Fruit fly (Drosophila melanogaster): Measurements from ENCODE around the gene CG11052.
A peak's percentile ranks its signal among the peaks of the same experiment; 100 is the strongest.

CG11052 gene

dm6 chr3R:8029496-8030013, 20.5 kb upstream of the CG11052 start, which contains the start of gene ImpE3 (continued):
- TF ChIP-seq achi (GFP tag; optimal IDR thresholded peaks at IDR 0.05) (peak; percentile 53), CG3032 (tag; optimal IDR thresholded peaks at IDR 0.05) (peak; percentile 26), Ets96B (tag; optimal IDR thresholded peaks at IDR 0.05) (peak; percentile 13), acj6 (GFP tag; optimal IDR thresholded peaks at IDR 0.05) (peak; percentile 53), fkh (GFP tag; optimal IDR thresholded peaks at IDR 0.05) (no peak), CG10669 (GFP tag; optimal IDR thresholded peaks at IDR 0.05) (peak; percentile 39), svp (GFP tag) (peak; percentile 92), CG31627 (GFP tag; optimal IDR thresholded peaks at IDR 0.05) (peak; percentile 60), vri (GFP tag; optimal IDR thresholded peaks at IDR 0.05) (peak; percentile 80), topi (GFP tag; optimal IDR thresholded peaks at IDR 0.05) (peak; percentile 79), spab (GFP tag; optimal IDR thresholded peaks at IDR 0.05) (no peak), Ets21C (GFP tag; optimal IDR thresholded peaks at IDR 0.05) (peak; percentile 44), Gug (GFP tag; IDR thresholded peaks at IDR 0.05) (no peak), CG32006 (GFP tag; optimal IDR thresholded peaks at IDR 0.05) (peak; percentile 70), Sox102F (GFP tag; optimal IDR thresholded peaks at IDR 0.05) (peak; percentile 83), CG6163 (GFP tag; IDR thresholded peaks at IDR 0.05) (0 out of 3 replicates have a peak, but pooled peaks have one; percentile 9), CG7368 (GFP tag; optimal IDR thresholded peaks at IDR 0.05) (peak; percentile 23), CG11902 (GFP tag; optimal IDR thresholded peaks at IDR 0.05) (no peak), Lpt (GFP tag; optimal IDR thresholded peaks at IDR 0.05) (no peak), CG6276 (GFP tag; optimal IDR thresholded peaks at IDR 0.05) (peak; percentile 55), fd85E (GFP tag; optimal IDR thresholded peaks at IDR 0.05) (peak; percentile 27), CG8119 (GFP tag; IDR thresholded peaks at IDR 0.05) (peak; percentile 41; the same call in 2 of the 3 replicates), CG11762 (GFP tag; optimal IDR thresholded peaks at IDR 0.05; ENCODE audit: insufficient read depth) (peak; percentile 33), Eip78C (GFP tag) (peak; percentile 87), Eip75B (GFP tag; optimal IDR thresholded peaks at IDR 0.05) (peak; percentile 50), Met (GFP tag; optimal IDR thresholded peaks at IDR 0.05) (peak; percentile 82), esn (GFP tag; optimal IDR thresholded peaks at IDR 0.05) (peak; percentile 84), CG8632 (GFP tag; optimal IDR thresholded peaks at IDR 0.05) (peak; percentile 68), dac (GFP tag; optimal IDR thresholded peaks at IDR 0.05) (no peak), lz (GFP tag; optimal IDR thresholded peaks at IDR 0.05) (peak; percentile 81), Hr38 (GFP tag; optimal IDR thresholded peaks at IDR 0.05) (no peak), Hr4 (GFP tag; optimal IDR thresholded peaks at IDR 0.05) (peak; percentile 50), CG10631 (GFP tag; optimal IDR thresholded peaks at IDR 0.05) (peak; percentile 23), net (GFP tag; optimal IDR thresholded peaks at IDR 0.05) (peak; percentile 30), CG1621 (tag; optimal IDR thresholded peaks at IDR 0.05) (no peak), CG11294 (GFP tag; IDR thresholded peaks at IDR 0.05) (no peak), Blimp-1 (GFP tag; optimal IDR thresholded peaks at IDR 0.05) (no peak)

- peak; percentile 93 for TF ChIP-seq CG8119 (GFP tag; IDR thresholded peaks at IDR 0.05)
- TF ChIP-seq Smox (GFP tag; optimal IDR thresholded peaks at IDR 0.05): no peak
- peak; percentile 83 for TF ChIP-seq Ets96B (tag; optimal IDR thresholded peaks at IDR 0.05)
- peak; percentile 85 for TF ChIP-seq acj6 (GFP tag; optimal IDR thresholded peaks at IDR 0.05)
- TF ChIP-seq Sox15 (GFP tag; optimal IDR thresholded peaks at IDR 0.05): peak; percentile 78
- TF ChIP-seq Hr4 (GFP tag; optimal IDR thresholded peaks at IDR 0.05): peak; percentile 84
- TF ChIP-seq Hr39 (GFP tag; optimal IDR thresholded peaks at IDR 0.05): peak; percentile 63
- peak; percentile 89 for TF ChIP-seq OdsH (GFP tag; optimal IDR thresholded peaks at IDR 0.05)
- peak; percentile 74 for TF ChIP-seq Lpt (GFP tag; optimal IDR thresholded peaks at IDR 0.05)
- peak; percentile 87 for TF ChIP-seq CG6792 (GFP tag; optimal IDR thresholded peaks at IDR 0.05)
- TF ChIP-seq fkh (GFP tag; optimal IDR thresholded peaks at IDR 0.05): no peak
- TF ChIP-seq eg (GFP tag; IDR thresholded peaks at IDR 0.05): peak; percentile 53; the same call in 2 of the 3 replicates
- peak; percentile 42 for TF ChIP-seq Eip93F (GFP tag; optimal IDR thresholded peaks at IDR 0.05)
- peak; percentile 42 for TF ChIP-seq CG11762 (GFP tag; optimal IDR thresholded peaks at IDR 0.05; ENCODE audit: insufficient read depth)
- TF ChIP-seq CG10631 (GFP tag; optimal IDR thresholded peaks at IDR 0.05): peak; percentile 92
- TF ChIP-seq CG6163 (GFP tag; IDR thresholded peaks at IDR 0.05): peak; percentile 75
- peak; percentile 54 for TF ChIP-seq fd85E (GFP tag; optimal IDR thresholded peaks at IDR 0.05)
- peak; percentile 80 for TF ChIP-seq lz (GFP tag; optimal IDR thresholded peaks at IDR 0.05)
- peak; percentile 71 for TF ChIP-seq CG7368 (GFP tag; optimal IDR thresholded peaks at IDR 0.05)
- TF ChIP-seq Sox102F (GFP tag; optimal IDR thresholded peaks at IDR 0.05): peak; percentile 83
- peak; percentile 89 for TF ChIP-seq CG6276 (GFP tag; optimal IDR thresholded peaks at IDR 0.05)
- no peak for TF ChIP-seq Hr38 (GFP tag; optimal IDR thresholded peaks at IDR 0.05)
- TF ChIP-seq net (GFP tag; optimal IDR thresholded peaks at IDR 0.05): peak; percentile 87
- peak; percentile 82 for TF ChIP-seq CG9139 (GFP tag; optimal IDR thresholded peaks at IDR 0.05)
- peak; percentile 44 for TF ChIP-seq CG1621 (tag; optimal IDR thresholded peaks at IDR 0.05)
- peak; percentile 77 for TF ChIP-seq Sox14 (GFP tag; optimal IDR thresholded peaks at IDR 0.05)
- no peak for TF ChIP-seq topi (GFP tag; optimal IDR thresholded peaks at IDR 0.05)
- peak; percentile 92 for TF ChIP-seq achi (GFP tag; optimal IDR thresholded peaks at IDR 0.05)
- peak; percentile 74 for TF ChIP-seq spab (GFP tag; optimal IDR thresholded peaks at IDR 0.05)
- peak; percentile 80 for TF ChIP-seq CG3032 (tag; optimal IDR thresholded peaks at IDR 0.05)
- TF ChIP-seq CG8319 (GFP tag; optimal IDR thresholded peaks at IDR 0.05): peak; percentile 12
- peak; percentile 94 for TF ChIP-seq CG8632 (GFP tag; optimal IDR thresholded peaks at IDR 0.05)
Observed at dm6 chr3R:8027203-8027688, 18.1 kb upstream of the CG11052 start.

Measured in whole organism, prepupa.